Worm (Caenorhabditis elegans) whole organism, young adult: ENCODE measurements around the gene epac-1.

ENCODE experiments used
- B0261.1 ChIP-seq: sonication (generic microtip); optimal IDR thresholded peaks from 2 replicates; lab custom pipeline; 2016; ENCODE audit warnings: mild to moderate bottlenecking, missing genetic modification characterization, moderate library complexity, missing compliant biosample characterization
- C06A6.2 ChIP-seq: fragments of 200-800 bp; sonication (Bioruptor generic); conservative IDR thresholded peaks from 2 replicates; pipeline ENCODE4 v1.3.6; 2022; ENCODE audit warnings: missing genetic modification characterization, missing compliant biosample characterization
- F23B12.7 ChIP-seq: sonication (generic microtip); optimal IDR thresholded peaks from 2 replicates; lab custom pipeline; 2017; ENCODE audit warnings: missing genetic modification characterization, mild to moderate bottlenecking, missing compliant biosample characterization, antibody characterized with exemption, moderate library complexity; ENCODE audit not compliant: insufficient read depth
- F57A8.1 ChIP-seq: fragments of 200-800 bp; sonication (Bioruptor generic); optimal IDR thresholded peaks from 2 replicates; lab custom pipeline; 2018; ENCODE audit warnings: mild to moderate bottlenecking, missing genetic modification characterization, moderate library complexity, missing compliant biosample characterization
- T07F8.4 ChIP-seq: sonication (generic microtip); optimal IDR thresholded peaks from 2 replicates; lab custom pipeline; 2016; ENCODE audit warnings: mild to moderate bottlenecking, missing genetic modification characterization, moderate library complexity, missing compliant biosample characterization
- T26A5.8 ChIP-seq: sonication (generic microtip); optimal IDR thresholded peaks from 2 replicates; lab custom pipeline; 2016; ENCODE audit warnings: missing genetic modification characterization, missing compliant biosample characterization
- Y67H2A.10 ChIP-seq: fragments of 200-800 bp; sonication (Bioruptor generic); conservative IDR thresholded peaks from 2 replicates; pipeline ENCODE4 v1.3.6; 2022; ENCODE audit warnings: missing genetic modification reagents, missing genetic modification characterization, missing compliant biosample characterization
- Y79H2A.3 ChIP-seq: fragments of 200-800 bp; sonication (Bioruptor generic); conservative IDR thresholded peaks from 2 replicates; pipeline ENCODE4 v1.3.6; 2022; ENCODE audit warnings: missing genetic modification reagents, missing genetic modification characterization, missing compliant biosample characterization
- ama-1 ChIP-seq, 3 experiments: fragments of 150-350 bp in 1 of 3; sonication (generic microtip) in 2 of 3; optimal IDR thresholded peaks; 2 replicates each; lab custom pipeline; 2014 to 2018; ENCODE audit warnings: missing biosample characterization in 2 of 3, missing genetic modification characterization in 2 of 3, missing genetic modification reagents in 2 of 3
- aptf-2 ChIP-seq: fragments of 200-800 bp; sonication (Bioruptor generic); conservative IDR thresholded peaks from 2 replicates; pipeline ENCODE4 v1.3.6; 2022; ENCODE audit warnings: missing genetic modification reagents, missing genetic modification characterization, missing compliant biosample characterization
- attf-3 ChIP-seq: fragments of 200-800 bp; sonication (Bioruptor generic); conservative IDR thresholded peaks from 2 replicates; pipeline ENCODE4 v1.3.6; 2022; ENCODE audit warnings: missing genetic modification reagents, missing genetic modification characterization, missing compliant biosample characterization
- cebp-1 ChIP-seq, 2 experiments: fragments of 200-800 bp in 1 of 2; sonication (Bioruptor generic) in 1 of 2; sonication (generic microtip) in 1 of 2; IDR thresholded peaks in 1 of 2; optimal IDR thresholded peaks in 1 of 2; 2 replicates each; pipeline versions ENCODE4 v1.3.6 to Lab custom; 2017 to 2022; ENCODE audit warnings: missing compliant biosample characterization in 2 of 2, missing genetic modification characterization in 2 of 2, mild to moderate bottlenecking in 1 of 2, missing genetic modification reagents in 1 of 2, moderate library complexity in 1 of 2
- ceh-27 ChIP-seq: fragments of 200-800 bp; sonication (Bioruptor generic); optimal IDR thresholded peaks from 2 replicates; lab custom pipeline; 2018; ENCODE audit warnings: mild to moderate bottlenecking, missing genetic modification characterization, moderate library complexity, missing compliant biosample characterization
- ceh-40 ChIP-seq: fragments of 200-800 bp; sonication (Bioruptor generic); IDR thresholded peaks from 2 replicates; pipeline ENCODE4 v1.3.6; 2022; ENCODE audit warnings: missing genetic modification characterization, missing compliant biosample characterization
- ceh-91 ChIP-seq: fragments of 200-800 bp; sonication (Bioruptor generic); IDR thresholded peaks from 2 replicates; pipeline ENCODE4 v1.3.6; 2022; ENCODE audit warnings: missing genetic modification reagents, missing genetic modification characterization, missing compliant biosample characterization
- chd-7 ChIP-seq: sonication (generic microtip); optimal IDR thresholded peaks from 2 replicates; lab custom pipeline; 2016; ENCODE audit warnings: mild to moderate bottlenecking, missing genetic modification characterization, moderate library complexity, missing compliant biosample characterization
- egrh-3 ChIP-seq: fragments of 200-800 bp; sonication (Bioruptor generic); IDR thresholded peaks from 2 replicates; pipeline ENCODE4 v1.3.6; 2022; ENCODE audit warnings: missing genetic modification reagents, missing genetic modification characterization, missing compliant biosample characterization
- ekl-4 ChIP-seq: fragments of 200-800 bp; sonication (Bioruptor generic); IDR thresholded peaks from 2 replicates; pipeline ENCODE4 v1.3.6; 2022; ENCODE audit warnings: missing genetic modification reagents, missing genetic modification characterization, missing compliant biosample characterization
- ets-4 ChIP-seq: fragments of 200-800 bp; sonication (Bioruptor generic); optimal IDR thresholded peaks from 2 replicates; lab custom pipeline; 2018; ENCODE audit warnings: mild to moderate bottlenecking, missing genetic modification characterization, missing compliant biosample characterization
- hlh-26 ChIP-seq: fragments of 200-800 bp; sonication (Bioruptor generic); conservative IDR thresholded peaks from 2 replicates; pipeline ENCODE4 v1.3.6; 2022; ENCODE audit warnings: missing genetic modification reagents, missing genetic modification characterization, missing compliant biosample characterization
- hmg-1.2 ChIP-seq: fragments of 200-800 bp; sonication (Bioruptor generic); IDR thresholded peaks from 2 replicates; pipeline ENCODE4 v1.3.6; 2022; ENCODE audit warnings: missing genetic modification reagents, missing genetic modification characterization, missing compliant biosample characterization
- let-607 ChIP-seq, 2 experiments: fragments of 200-800 bp in 1 of 2; sonication (Bioruptor generic) in 1 of 2; sonication (generic microtip) in 1 of 2; optimal IDR thresholded peaks; 2 replicates each; lab custom pipeline; 2016 to 2018; ENCODE audit warnings: mild to moderate bottlenecking in 2 of 2, missing compliant biosample characterization in 2 of 2, missing genetic modification characterization in 2 of 2, moderate library complexity in 2 of 2, missing genotype in 1 of 2
- madf-6 ChIP-seq: fragments of 200-800 bp; sonication (Bioruptor generic); IDR thresholded peaks from 2 replicates; pipeline ENCODE4 v1.3.6; 2022; ENCODE audit warnings: missing genetic modification reagents, missing genetic modification characterization, missing compliant biosample characterization
- nfya-1 ChIP-seq: sonication (generic microtip); optimal IDR thresholded peaks from 2 replicates; lab custom pipeline; 2017; ENCODE audit warnings: antibody characterized with exemption, missing compliant biosample characterization, missing genetic modification characterization, borderline replicate concordance; ENCODE audit not compliant: insufficient read depth
- nhr-27 ChIP-seq: fragments of 200-800 bp; sonication (Bioruptor generic); optimal IDR thresholded peaks from 2 replicates; lab custom pipeline; 2018; ENCODE audit warnings: mild to moderate bottlenecking, missing genetic modification characterization, moderate library complexity, missing compliant biosample characterization
- nhr-80 ChIP-seq: sonication (generic microtip); optimal IDR thresholded peaks from 2 replicates; lab custom pipeline; 2016; ENCODE audit warnings: missing genetic modification characterization, missing compliant biosample characterization
- nhr-90 ChIP-seq: sonication (generic microtip); optimal IDR thresholded peaks from 2 replicates; lab custom pipeline; 2016; ENCODE audit warnings: missing genotype, mild to moderate bottlenecking, missing genetic modification characterization, missing compliant biosample characterization
- pbrm-1 ChIP-seq: fragments of 200-800 bp; sonication (Bioruptor generic); IDR thresholded peaks from 2 replicates; pipeline ENCODE4 v1.3.6; 2022; ENCODE audit warnings: missing genetic modification reagents, missing genetic modification characterization, missing compliant biosample characterization
- rec-8 ChIP-seq, 2 experiments: sonication (generic microtip); optimal IDR thresholded peaks; 2 replicates each; lab custom pipeline; 2016; ENCODE audit warnings: mild to moderate bottlenecking in 2 of 2, missing genetic modification characterization in 2 of 2, missing genetic modification reagents in 2 of 2, missing genotype in 2 of 2, missing biosample characterization in 1 of 2, missing compliant biosample characterization in 1 of 2, moderate library complexity in 1 of 2
- repo-1 ChIP-seq: sonication (generic microtip); optimal IDR thresholded peaks from 2 replicates; lab custom pipeline; 2017; ENCODE audit warnings: mild to moderate bottlenecking, missing genetic modification characterization, missing compliant biosample characterization
- sdz-38 ChIP-seq: sonication (generic microtip); optimal IDR thresholded peaks from 2 replicates; lab custom pipeline; 2016; ENCODE audit warnings: missing genotype, missing genetic modification characterization, missing compliant biosample characterization
- sea-2 ChIP-seq: fragments of 200-800 bp; sonication (Bioruptor generic); IDR thresholded peaks from 2 replicates; pipeline ENCODE4 v1.3.6; 2022; ENCODE audit warnings: missing genetic modification characterization, missing compliant biosample characterization
- snpc-1.3 ChIP-seq: sonication (generic microtip); optimal IDR thresholded peaks from 2 replicates; lab custom pipeline; 2017; ENCODE audit warnings: missing genetic modification characterization, mild to moderate bottlenecking, missing compliant biosample characterization, antibody characterized with exemption, moderate library complexity, missing genotype, missing genetic modification reagents; ENCODE audit not compliant: insufficient read depth
- somi-1 ChIP-seq: fragments of 200-800 bp; sonication (Bioruptor generic); optimal IDR thresholded peaks from 2 replicates; lab custom pipeline; 2018; ENCODE audit warnings: mild to moderate bottlenecking, missing genetic modification characterization, missing compliant biosample characterization
- tbp1 ChIP-seq: fragments of 200-800 bp; sonication (Bioruptor generic); optimal IDR thresholded peaks from 2 replicates; lab custom pipeline; 2018; ENCODE audit warnings: mild to moderate bottlenecking, missing genetic modification characterization, missing compliant biosample characterization
- tlf-1 ChIP-seq: fragments of 200-800 bp; sonication (Bioruptor generic); optimal IDR thresholded peaks from 2 replicates; lab custom pipeline; 2018; ENCODE audit warnings: mild to moderate bottlenecking, missing genetic modification characterization, missing compliant biosample characterization
- zim-3 ChIP-seq: sonication (generic microtip); optimal IDR thresholded peaks from 2 replicates; lab custom pipeline; 2017; ENCODE audit warnings: mild to moderate bottlenecking, missing genetic modification characterization, moderate library complexity, missing compliant biosample characterization
- ztf-26 ChIP-seq: sonication (generic microtip); optimal IDR thresholded peaks from 2 replicates; lab custom pipeline; 2017; ENCODE audit warnings: missing genetic modification characterization, missing compliant biosample characterization
- ztf-6 ChIP-seq: fragments of 200-800 bp; sonication (Bioruptor generic); IDR thresholded peaks from 2 replicates; pipeline ENCODE4 v1.3.6; 2022; ENCODE audit warnings: missing genetic modification reagents, missing genetic modification characterization, missing compliant biosample characterization

The epac-1 gene

DNA sequence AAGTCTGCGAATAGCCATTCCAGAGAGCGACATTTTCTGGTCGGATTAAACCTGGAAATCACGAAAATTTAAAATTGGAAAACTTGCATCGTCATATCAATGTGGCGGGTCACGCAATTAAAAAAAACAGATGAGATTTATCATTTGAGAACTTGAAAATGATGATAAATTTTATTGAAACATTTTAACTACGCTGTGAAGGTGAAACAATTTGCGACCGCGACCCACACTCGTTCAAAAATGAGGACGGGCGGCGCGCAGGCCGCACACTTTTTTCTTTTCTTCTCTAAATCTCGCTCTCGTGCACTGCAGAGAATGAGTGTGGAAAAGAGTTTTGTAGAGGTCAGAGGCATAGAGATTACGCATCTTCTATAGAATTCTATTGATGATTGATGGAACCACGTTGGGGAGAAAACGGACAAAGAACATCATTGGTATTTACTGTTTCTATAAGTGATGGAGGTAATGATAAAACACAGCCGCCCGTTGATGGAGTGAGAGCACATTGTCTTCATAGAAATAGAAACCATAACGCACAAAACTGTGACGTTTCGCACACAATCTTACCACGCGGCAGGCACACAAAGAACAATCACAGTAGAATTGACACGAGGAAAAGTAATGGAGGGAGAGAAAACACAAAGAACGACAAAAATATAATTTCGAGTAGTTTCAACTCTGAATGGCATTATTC, 27.7 kb downstream of the epac-1 start, which contains the start of gene cts-1 (continued):
- TF ChIP-seq nhr-27 (no peak), T26A5.8 (tag; lab: Kevin White, UChicago) (no peak), somi-1 (no peak), nfya-1 (tag; lab: Kevin White, UChicago) (no peak), hmg-1.2 (GFP tag; lab: Robert Waterston, UW) (no peak), B0261.1 (no peak), ztf-6 (GFP tag; lab: Robert Waterston, UW) (no peak), madf-6 (no peak), nhr-80 (tag; lab: Kevin White, UChicago) (peak; percentile 95), chd-7 (tag; lab: Kevin White, UChicago) (peak; percentile 37), let-607 (tag; optimal IDR thresholded peaks at IDR 0.05; lab: Kevin White, UChicago) (peak; percentile 63 to 91), ama-1 (optimal IDR thresholded peaks at IDR 0.05; lab: Kevin White, UChicago) (no peak), ama-1 (GFP tag; optimal IDR thresholded peaks at IDR 0.05; lab: Kevin White, UChicago) (no peak), ceh-27 (GFP tag; lab: Kevin White, UChicago) (no peak), sdz-38 (tag; lab: Kevin White, UChicago) (no peak), egrh-3 (GFP tag; lab: Robert Waterston, UW) (no peak), ztf-26 (tag; lab: Kevin White, UChicago) (peak; percentile 7), nhr-90 (peak; percentile 63), Y67H2A.10 (GFP tag; lab: Robert Waterston, UW) (no peak), ets-4 (no peak), F57A8.1 (GFP tag; lab: Kevin White, UChicago) (no peak), sea-2 (GFP tag; lab: Robert Waterston, UW) (no peak), hlh-26 (GFP tag; lab: Robert Waterston, UW) (no peak), attf-3 (GFP tag; lab: Robert Waterston, UW) (no peak), tbp1 (GFP tag; lab: Kevin White, UChicago) (peak; percentile 59), snpc-1.3 (no peak), rec-8 (tag; optimal IDR thresholded peaks at IDR 0.05; lab: Kevin White, UChicago) (no peak), Y79H2A.3 (GFP tag; lab: Robert Waterston, UW) (no peak), cebp-1 (GFP tag; IDR thresholded peaks at IDR 0.05; lab: Robert Waterston, UW) (no peak), cebp-1 (tag; optimal IDR thresholded peaks at IDR 0.05; lab: Kevin White, UChicago) (peak; percentile 73), T07F8.4 (tag; lab: Kevin White, UChicago) (no peak), zim-3 (no peak), repo-1 (tag; lab: Kevin White, UChicago) (peak; percentile 6), pbrm-1 (GFP tag; lab: Robert Waterston, UW) (no peak), ceh-91 (GFP tag; lab: Robert Waterston, UW) (no peak), C06A6.2 (GFP tag; lab: Robert Waterston, UW) (no peak), aptf-2 (GFP tag; lab: Robert Waterston, UW) (no peak), tlf-1 (GFP tag; lab: Kevin White, UChicago) (peak; percentile 71), F23B12.7 (tag; lab: Kevin White, UChicago) (peak; percentile 57), ekl-4 (GFP tag; lab: Robert Waterston, UW) (no peak), ceh-40 (GFP tag; lab: Robert Waterston, UW) (no peak)
